Fruit fly (Drosophila melanogaster) whole organism, embryonic: ENCODE results near the gene Argl.

Experiments used
- Ada2b ChIP-seq: fragments of 200-800 bp; sonication (Bioruptor generic); IDR thresholded peaks from 2 replicates; pipeline ENCODE4 v1.3.6; 2022; ENCODE audit warnings: missing biosample characterization, missing genetic modification characterization
- Awh ChIP-seq: fragments of 200-800 bp; sonication (Bioruptor generic); IDR thresholded peaks from 2 replicates; pipeline ENCODE4, ENCODE4 v1.3.6; 2022; ENCODE audit warnings: missing biosample characterization, missing genetic modification characterization
- CG11247 ChIP-seq: fragments of 200-800 bp; sonication (Bioruptor generic); IDR thresholded peaks from 2 replicates; pipeline ENCODE4 v1.3.6; 2022; ENCODE audit warnings: missing biosample characterization, missing genetic modification characterization
- CG11723 ChIP-seq: fragments of 200-800 bp; sonication (Bioruptor generic); optimal IDR thresholded peaks from 2 replicates; lab custom pipeline; 2017; ENCODE audit warnings: missing biosample characterization, mild to moderate bottlenecking, missing genetic modification characterization
- CG12155 ChIP-seq: fragments of 200-800 bp; sonication (Bioruptor generic); optimal IDR thresholded peaks from 3 replicates; lab custom pipeline; 2016; ENCODE audit warnings: missing biosample characterization, missing genetic modification characterization
- CG12744 ChIP-seq: fragments of 200-800 bp; sonication (Bioruptor generic); optimal IDR thresholded peaks from 2 replicates; lab custom pipeline; 2016; ENCODE audit warnings: missing biosample characterization, missing genetic modification characterization
- CG13424 ChIP-seq: fragments of 200-800 bp; sonication (Bioruptor generic); optimal IDR thresholded peaks from 2 replicates; lab custom pipeline; 2019; ENCODE audit warnings: missing biosample characterization, mild to moderate bottlenecking, missing genetic modification characterization, moderate library complexity
- CG13894 ChIP-seq: fragments of 200-800 bp; sonication (Bioruptor generic); optimal IDR thresholded peaks from 3 replicates; lab custom pipeline; 2018; ENCODE audit warnings: missing biosample characterization, mild to moderate bottlenecking, missing genetic modification characterization, moderate library complexity
- CG14441 ChIP-seq: fragments of 200-800 bp; sonication (Bioruptor generic); IDR thresholded peaks from 2 replicates; pipeline ENCODE4 v1.3.6; 2022; ENCODE audit warnings: missing biosample characterization, missing genetic modification characterization
- CG15011 ChIP-seq: fragments of 200-800 bp; sonication (Bioruptor generic); optimal IDR thresholded peaks from 3 replicates; lab custom pipeline; 2018; ENCODE audit warnings: missing biosample characterization, mild to moderate bottlenecking, missing genetic modification characterization
- CG15479 ChIP-seq: fragments of 200-800 bp; sonication (Bioruptor generic); optimal IDR thresholded peaks from 3 replicates; lab custom pipeline; 2019; ENCODE audit warnings: missing biosample characterization, mild to moderate bottlenecking, missing genetic modification characterization, moderate library complexity
- CG15514 ChIP-seq: fragments of 200-800 bp; sonication (Bioruptor generic); optimal IDR thresholded peaks from 3 replicates; lab custom pipeline; 2017; ENCODE audit warnings: missing biosample characterization, missing genetic modification characterization, mild to moderate bottlenecking, moderate library complexity, missing genetic modification reagents
- CG16863 ChIP-seq: fragments of 200-800 bp; sonication (Bioruptor generic); optimal IDR thresholded peaks from 3 replicates; lab custom pipeline; 2016; ENCODE audit warnings: missing biosample characterization, missing genetic modification characterization
- CG17361 ChIP-seq: fragments of 200-800 bp; sonication (Bioruptor generic); IDR thresholded peaks from 3 replicates; pipeline ENCODE4 v1.3.6; 2022; ENCODE audit warnings: missing biosample characterization, missing genetic modification characterization
- CG17385 ChIP-seq: fragments of 200-800 bp; sonication (Bioruptor generic); optimal IDR thresholded peaks from 3 replicates; lab custom pipeline; 2018; ENCODE audit warnings: missing biosample characterization, mild to moderate bottlenecking, missing genetic modification characterization
- CG17829 ChIP-seq: fragments of 200-800 bp; optimal IDR thresholded peaks from 2 replicates; lab custom pipeline; 2019; ENCODE audit warnings: missing biosample characterization, mild to moderate bottlenecking, missing genetic modification characterization, moderate library complexity
- CG18262 ChIP-seq: fragments of 200-800 bp; optimal IDR thresholded peaks from 3 replicates; lab custom pipeline; 2019; ENCODE audit warnings: missing biosample characterization, mild to moderate bottlenecking, missing genetic modification characterization, moderate library complexity
- CG30403 ChIP-seq: fragments of 200-800 bp; sonication (Bioruptor generic); optimal IDR thresholded peaks from 3 replicates; lab custom pipeline; 2016; ENCODE audit warnings: missing biosample characterization, missing genetic modification characterization
- CG4282 ChIP-seq: fragments of 200-800 bp; sonication (Bioruptor generic); optimal IDR thresholded peaks from 2 replicates; lab custom pipeline; 2016; ENCODE audit warnings: missing biosample characterization, missing genetic modification characterization
- CG4854 ChIP-seq: fragments of 200-800 bp; sonication (Bioruptor generic); optimal IDR thresholded peaks from 2 replicates; lab custom pipeline; 2016; ENCODE audit warnings: missing biosample characterization, missing genetic modification characterization, inconsistent platforms
- CG6689 ChIP-seq: fragments of 200-800 bp; sonication (Bioruptor generic); IDR thresholded peaks from 2 replicates; pipeline ENCODE4 v1.3.6; 2022; ENCODE audit warnings: missing biosample characterization, missing genetic modification characterization
- CG9797 ChIP-seq: fragments of 200-800 bp; sonication (Bioruptor generic); optimal IDR thresholded peaks from 3 replicates; lab custom pipeline; 2018; ENCODE audit warnings: missing biosample characterization, mild to moderate bottlenecking, missing genetic modification characterization
- D19B ChIP-seq: fragments of 200-800 bp; sonication (Bioruptor generic); optimal IDR thresholded peaks from 2 replicates; lab custom pipeline; 2017; ENCODE audit warnings: missing biosample characterization, mild to moderate bottlenecking, missing genetic modification characterization
- Dbx ChIP-seq: fragments of 200-800 bp; sonication (Bioruptor generic); IDR thresholded peaks from 3 replicates; pipeline ENCODE4 v1.3.6; 2022; ENCODE audit warnings: missing biosample characterization, missing genetic modification characterization
- Dll ChIP-seq: fragments of 200-800 bp; sonication (Bioruptor generic); IDR thresholded peaks from 4 replicates; pipeline ENCODE4 v1.3.6; 2022; ENCODE audit warnings: missing biosample characterization, missing genetic modification characterization; ENCODE audit not compliant: partially characterized antibody
- Doc3 ChIP-seq: fragments of 200-800 bp; sonication (Bioruptor generic); IDR thresholded peaks from 3 replicates; pipeline ENCODE4 v1.3.6; 2022; ENCODE audit warnings: missing biosample characterization, missing genetic modification characterization; ENCODE audit not compliant: partially characterized antibody
- Eip74EF ChIP-seq, 2 experiments: fragments of 200-800 bp in 1 of 2; fragments of >200 bp in 1 of 2; sonication (Bioruptor generic) in 1 of 2; optimal IDR thresholded peaks; 2 replicates each; lab custom pipeline; 2017 to 2019; ENCODE audit warnings: missing biosample characterization in 2 of 2, missing genetic modification characterization in 2 of 2, mild to moderate bottlenecking in 1 of 2, moderate library complexity in 1 of 2
- Hand ChIP-seq: fragments of 200-800 bp; sonication (Bioruptor generic); optimal IDR thresholded peaks from 2 replicates; lab custom pipeline; 2017; ENCODE audit warnings: mild to moderate bottlenecking, missing biosample characterization, missing genetic modification reagents, missing genetic modification characterization
- Lhr ChIP-seq: fragments of 200-800 bp; sonication (Bioruptor generic); optimal IDR thresholded peaks from 3 replicates; lab custom pipeline; 2017; ENCODE audit warnings: mild to moderate bottlenecking, missing biosample characterization, missing genetic modification reagents, missing genetic modification characterization
- Meics ChIP-seq: fragments of 200-800 bp; sonication (Bioruptor generic); optimal IDR thresholded peaks from 2 replicates; lab custom pipeline; 2017; ENCODE audit warnings: missing biosample characterization, mild to moderate bottlenecking, missing genetic modification characterization
- Nf-YC ChIP-seq: fragments of 200-800 bp; optimal IDR thresholded peaks from 3 replicates; lab custom pipeline; 2019; ENCODE audit warnings: missing biosample characterization, mild to moderate bottlenecking, missing genetic modification characterization, moderate library complexity
- Oli ChIP-seq: fragments of 200-800 bp; sonication (Bioruptor generic); optimal IDR thresholded peaks from 2 replicates; lab custom pipeline; 2018; ENCODE audit warnings: missing biosample characterization, mild to moderate bottlenecking, missing genetic modification characterization, moderate library complexity
- Ptx1 ChIP-seq: fragments of 200-800 bp; sonication (Bioruptor generic); IDR thresholded peaks from 2 replicates; pipeline ENCODE4 v1.3.6; 2022; ENCODE audit warnings: missing biosample characterization, missing genetic modification characterization
- ci ChIP-seq: fragments of 200-800 bp; sonication (Bioruptor generic); IDR thresholded peaks from 3 replicates; pipeline ENCODE4 v1.3.6; 2022; ENCODE audit warnings: missing biosample characterization, missing genetic modification characterization
- da ChIP-seq: fragments of 200-800 bp; sonication (Bioruptor generic); optimal IDR thresholded peaks from 2 replicates; lab custom pipeline; 2016; ENCODE audit warnings: missing biosample characterization, missing genetic modification characterization
- dati ChIP-seq: fragments of 200-800 bp; sonication (Bioruptor generic); IDR thresholded peaks from 2 replicates; pipeline ENCODE4 v1.3.6; 2022; ENCODE audit warnings: missing biosample characterization, missing genetic modification characterization
- fd96Cb ChIP-seq: fragments of 200-800 bp; sonication (Bioruptor generic); optimal IDR thresholded peaks from 2 replicates; lab custom pipeline; 2018; ENCODE audit warnings: missing biosample characterization, mild to moderate bottlenecking, missing genetic modification characterization, moderate library complexity
- ftz-f1 ChIP-seq: fragments of 200-800 bp; sonication (Bioruptor generic); optimal IDR thresholded peaks from 2 replicates; lab custom pipeline; 2016; ENCODE audit warnings: missing biosample characterization, missing genetic modification characterization
- gem ChIP-seq: fragments of 200-800 bp; sonication (Bioruptor generic); optimal IDR thresholded peaks from 2 replicates; lab custom pipeline; 2019; ENCODE audit warnings: missing biosample characterization, mild to moderate bottlenecking, missing genetic modification characterization, moderate library complexity
- gsb-n ChIP-seq: fragments of 200-800 bp; sonication (Bioruptor generic); optimal IDR thresholded peaks from 3 replicates; lab custom pipeline; 2018; ENCODE audit warnings: missing biosample characterization, mild to moderate bottlenecking, missing genetic modification characterization
- ken ChIP-seq: fragments of 200-800 bp; sonication (Bioruptor generic); IDR thresholded peaks from 3 replicates; pipeline ENCODE4 v1.3.6; 2022; ENCODE audit warnings: missing biosample characterization, missing genetic modification characterization
- lab ChIP-seq: fragments of 200-800 bp; sonication (Bioruptor generic); optimal IDR thresholded peaks from 3 replicates; lab custom pipeline; 2017; ENCODE audit warnings: missing biosample characterization, missing genetic modification characterization, mild to moderate bottlenecking, moderate library complexity, missing genetic modification reagents
- mld ChIP-seq: fragments of 200-800 bp; sonication (Bioruptor generic); IDR thresholded peaks from 3 replicates; pipeline ENCODE4 v1.3.6; 2022; ENCODE audit warnings: missing biosample characterization, missing genetic modification characterization; ENCODE audit not compliant: partially characterized antibody
- nmo ChIP-seq: fragments of 200-800 bp; sonication (Bioruptor generic); optimal IDR thresholded peaks from 2 replicates; lab custom pipeline; 2018; ENCODE audit warnings: missing biosample characterization, mild to moderate bottlenecking, missing genetic modification characterization, moderate library complexity
- nom ChIP-seq: fragments of 200-800 bp; sonication (Bioruptor generic); optimal IDR thresholded peaks from 2 replicates; lab custom pipeline; 2017; ENCODE audit warnings: missing biosample characterization, missing genetic modification characterization, mild to moderate bottlenecking, moderate library complexity, missing genetic modification reagents
- onecut ChIP-seq: fragments of 200-800 bp; sonication (Bioruptor generic); IDR thresholded peaks from 2 replicates; pipeline ENCODE4 v1.3.6; 2022; ENCODE audit warnings: missing biosample characterization, missing genetic modification characterization
- phol ChIP-seq: fragments of 200-800 bp; sonication (Bioruptor generic); optimal IDR thresholded peaks from 3 replicates; lab custom pipeline; 2018; ENCODE audit warnings: missing biosample characterization, mild to moderate bottlenecking, missing genetic modification characterization, moderate library complexity
- row ChIP-seq: fragments of 200-800 bp; sonication (Bioruptor generic); IDR thresholded peaks from 3 replicates; pipeline ENCODE4 v1.3.6; 2022; ENCODE audit warnings: missing biosample characterization, missing genetic modification characterization
- stc ChIP-seq: fragments of 200-800 bp; sonication (Bioruptor generic); IDR thresholded peaks from 2 replicates; pipeline ENCODE4 v1.3.6; 2022; ENCODE audit warnings: missing biosample characterization, missing genetic modification characterization
- wdn ChIP-seq: fragments of 200-800 bp; sonication (Bioruptor generic); IDR thresholded peaks from 2 replicates; pipeline ENCODE4 v1.3.6; 2022; ENCODE audit warnings: missing biosample characterization, missing genetic modification characterization
- yki ChIP-seq: fragments of >200 bp; optimal IDR thresholded peaks from 3 replicates; lab custom pipeline; 2018

The Argl gene

dm6 chr2L:8920294-8920693, 21.6 kb downstream of the Argl start (continued):
- TF ChIP-seq CG12155 (GFP tag; lab: Kevin White, UChicago), result no peak
- 0 out of 3 replicates have a peak, but pooled peaks have one; percentile 35 for TF ChIP-seq row
- no peak for TF ChIP-seq CG12744 (GFP tag; lab: Kevin White, UChicago)
- TF ChIP-seq da (GFP tag; lab: Kevin White, UChicago), result no peak
- TF ChIP-seq dati (GFP tag; lab: Robert Waterston, UW), result no peak
- TF ChIP-seq Oli (tag; lab: Kevin White, UChicago), result peak; percentile 24
- no peak for TF ChIP-seq Doc3 (GFP tag; lab: Robert Waterston, UW)
- no peak for TF ChIP-seq ftz-f1 (GFP tag; lab: Kevin White, UChicago)
- no peak for TF ChIP-seq Awh
- TF ChIP-seq lab, result peak; percentile 12
- TF ChIP-seq fd96Cb (tag; lab: Kevin White, UChicago), result peak; percentile 19
- no peak for TF ChIP-seq Nf-YC (tag; lab: Kevin White, UChicago)
- no peak for TF ChIP-seq CG9797 (GFP tag; lab: Kevin White, UChicago)
- TF ChIP-seq CG11247 (GFP tag; lab: Robert Waterston, UW), result no peak
- peak; percentile 37 for TF ChIP-seq CG18262 (tag; lab: Kevin White, UChicago)
- TF ChIP-seq Hand, result no peak
- peak; percentile 6 for TF ChIP-seq gsb-n
- TF ChIP-seq stc (GFP tag; lab: Robert Waterston, UW), result no peak
- no peak for TF ChIP-seq Dbx
- TF ChIP-seq CG15514 (GFP tag; lab: Kevin White, UChicago), result no peak
- TF ChIP-seq CG16863, result no peak
- TF ChIP-seq CG14441 (GFP tag; lab: Robert Waterston, UW), result no peak
- no peak for TF ChIP-seq CG15479 (GFP tag; lab: Kevin White, UChicago)
- TF ChIP-seq nmo (GFP tag; lab: Kevin White, UChicago), result peak; percentile 22
- no peak for TF ChIP-seq Dll (GFP tag; lab: Robert Waterston, UW)
- no peak for TF ChIP-seq CG4854 (GFP tag; lab: Kevin White, UChicago)
- TF ChIP-seq mld (GFP tag; lab: Robert Waterston, UW), result no peak
- peak; percentile 51 for TF ChIP-seq nom (GFP tag; lab: Kevin White, UChicago)
- TF ChIP-seq onecut (GFP tag; lab: Robert Waterston, UW), result no peak
- no peak for TF ChIP-seq Eip74EF (GFP tag; optimal IDR thresholded peaks at IDR 0.05; lab: Kevin White, UChicago)
- peak; percentile 34 for TF ChIP-seq CG17829
- no peak for TF ChIP-seq CG4282 (GFP tag; lab: Kevin White, UChicago)
- peak; percentile 31; the same call in 1 of the 2 replicates for TF ChIP-seq CG6689 (GFP tag; lab: Robert Waterston, UW)
- no peak for TF ChIP-seq D19B (GFP tag; lab: Kevin White, UChicago)
- TF ChIP-seq wdn (GFP tag; lab: Robert Waterston, UW), result no peak
- no peak for TF ChIP-seq CG11723
- peak; percentile 31 for TF ChIP-seq phol (tag; lab: Kevin White, UChicago)
- TF ChIP-seq Ptx1 (GFP tag; lab: Robert Waterston, UW), result peak; percentile 13; the same call in 1 of the 2 replicates
- TF ChIP-seq CG17385 (GFP tag; lab: Kevin White, UChicago), result no peak
- TF ChIP-seq ken, result no peak
- peak; percentile 61 for TF ChIP-seq gem (tag; lab: Kevin White, UChicago)
- TF ChIP-seq Lhr (GFP tag; lab: Kevin White, UChicago), result no peak
- TF ChIP-seq ci, result 0 out of 3 replicates have a peak, but pooled peaks have one; percentile 24
- TF ChIP-seq Meics (GFP tag; lab: Kevin White, UChicago), result no peak
- TF ChIP-seq CG13424, result no peak
- TF ChIP-seq CG13894, result no peak
- TF ChIP-seq yki (lab: Kevin White, UChicago), result no peak
- TF ChIP-seq Ada2b (GFP tag; lab: Robert Waterston, UW), result no peak
- TF ChIP-seq CG17361 (GFP tag; lab: Robert Waterston, UW), result no peak
- no peak for TF ChIP-seq CG30403 (GFP tag; lab: Kevin White, UChicago)
- no peak for TF ChIP-seq CG15011 (GFP tag; lab: Kevin White, UChicago)
